Fruit fly (Drosophila melanogaster): ENCODE data around the gene CG7102.

- TF ChIP-seq CrebA (GFP tag; optimal IDR thresholded peaks at IDR 0.05; ENCODE audit: borderline replicate concordance) (no peak), sage (GFP tag; optimal IDR thresholded peaks at IDR 0.05) (no peak), brk (GFP tag; optimal IDR thresholded peaks at IDR 0.05) (no peak), Rel (GFP tag; optimal IDR thresholded peaks at IDR 0.05) (no peak), Rel (tag; optimal IDR thresholded peaks at IDR 0.05) (peak; percentile 20), Abd-B (GFP tag; optimal IDR thresholded peaks at IDR 0.05) (no peak), CG32264 (GFP tag; optimal IDR thresholded peaks at IDR 0.05) (no peak), h (GFP tag; optimal IDR thresholded peaks at IDR 0.05) (peak; percentile 18), Jra (GFP tag; optimal IDR thresholded peaks at IDR 0.05) (no peak), pan (optimal IDR thresholded peaks at IDR 0.05) (no peak), Hr78 (GFP tag; optimal IDR thresholded peaks at IDR 0.05) (no peak), Myc (optimal IDR thresholded peaks at IDR 0.05) (no peak), usp (GFP tag; optimal IDR thresholded peaks at IDR 0.05) (no peak), tai (GFP tag; optimal IDR thresholded peaks at IDR 0.05) (no peak), Hnf4 (GFP tag; optimal IDR thresholded peaks at IDR 0.05) (no peak)
Observed at dm6 chr2L:7911209-7911859, 24.0 kb upstream of the CG7102 start.

Measured in whole organism, wandering third instar larva.